Fruit fly (Drosophila melanogaster): ENCODE measurements around the gene CG9674.

DNA sequence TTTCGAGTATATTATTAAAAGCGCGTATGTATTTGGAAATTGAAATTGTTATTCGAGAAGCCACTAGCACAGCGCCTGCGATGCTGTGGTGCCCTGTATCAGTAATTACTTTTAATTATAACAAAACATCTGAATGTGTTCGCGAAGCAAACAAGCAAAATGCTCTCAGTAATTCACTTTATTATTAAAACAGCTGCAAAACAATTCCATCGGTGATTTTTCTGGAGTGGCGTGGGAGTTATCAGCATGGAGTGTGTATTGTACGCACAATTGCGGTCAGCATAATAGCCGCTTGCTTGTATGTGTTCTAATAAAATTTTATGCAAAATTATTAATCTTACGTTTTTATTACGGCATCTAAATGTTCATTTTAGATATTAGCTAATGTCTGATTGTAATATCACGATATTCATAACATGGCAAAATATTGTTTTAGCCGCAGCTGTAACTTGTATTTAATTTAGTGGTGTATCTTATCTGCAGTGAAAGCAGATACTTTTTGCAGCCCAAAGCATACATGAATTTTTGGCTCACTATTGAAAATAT lies 25.2 kb downstream of the CG9674 start:
- TF ChIP-seq CG17806 (tag; optimal IDR thresholded peaks at IDR 0.05) (peak; percentile 80), EcR (GFP tag; optimal IDR thresholded peaks at IDR 0.05) (no peak)
